Fruit fly (Drosophila melanogaster): ENCODE results near the gene trk.

DNA sequence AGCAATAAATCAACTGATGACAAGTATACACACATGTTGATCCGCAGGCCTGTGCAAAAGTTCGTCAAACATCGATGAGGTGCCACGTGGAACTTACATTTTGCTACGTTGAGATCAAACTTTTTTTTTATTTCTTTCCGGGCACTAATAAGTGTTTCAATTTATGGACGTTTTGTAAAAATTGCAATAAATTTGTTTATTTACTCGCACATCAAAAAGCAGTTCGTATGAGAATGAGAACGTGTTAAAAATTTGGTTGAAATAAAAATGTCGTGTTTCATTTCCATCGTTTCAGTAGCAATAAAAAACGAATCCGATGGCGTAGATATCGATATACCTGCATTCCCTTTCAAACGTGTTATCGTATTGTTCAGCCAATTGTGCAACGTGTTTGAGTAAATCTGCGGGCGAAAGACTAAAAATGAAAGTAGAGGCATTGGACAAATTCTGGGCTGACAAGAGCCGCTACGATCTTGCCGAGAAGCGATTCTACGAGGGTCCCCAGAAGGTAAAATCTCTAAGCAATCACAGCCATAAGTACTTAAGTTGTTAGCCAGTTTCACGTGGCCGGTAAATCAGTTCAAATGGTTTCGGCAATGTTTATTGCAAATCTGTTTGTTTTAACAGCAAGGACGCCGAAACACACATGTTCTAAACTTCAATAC is 39.8 kb downstream of the trk start, which contains the start of gene eEF1delta:
- TF ChIP-seq lola (GFP tag; optimal IDR thresholded peaks at IDR 0.05) (no peak), CG9705 (GFP tag; optimal IDR thresholded peaks at IDR 0.05) (no peak), Abd-B (GFP tag; optimal IDR thresholded peaks at IDR 0.05) (no peak)
